Fruit fly (Drosophila melanogaster) whole organism, wandering third instar larva: Measurements from ENCODE around the gene Lk.
A peak's percentile ranks its signal among the peaks of the same experiment; 100 is the strongest.

Experiments used
- CG32264 ChIP-seq: fragments of 200-800 bp; sonication (Bioruptor generic); optimal IDR thresholded peaks from 2 replicates; lab custom pipeline; 2016; ENCODE audit warnings: missing biosample characterization, missing genetic modification characterization
- CG9705 ChIP-seq: fragments of 200-800 bp; sonication (Bioruptor generic); optimal IDR thresholded peaks from 2 replicates; lab custom pipeline; 2018; ENCODE audit warnings: missing biosample characterization, mild to moderate bottlenecking, missing genetic modification characterization
- CrebA ChIP-seq: fragments of 200-800 bp; sonication (Bioruptor generic); optimal IDR thresholded peaks from 2 replicates; lab custom pipeline; 2016; ENCODE audit warnings: missing biosample characterization, mild to moderate bottlenecking, missing genetic modification characterization, borderline replicate concordance
- Dfd ChIP-seq: fragments of >200 bp; optimal IDR thresholded peaks from 2 replicates; lab custom pipeline; 2017; ENCODE audit warnings: missing biosample characterization, missing genetic modification characterization
- Dif ChIP-seq: fragments of 200-275, 200-300 bp; sonication (Bioruptor generic); optimal IDR thresholded peaks from 2 replicates; lab custom pipeline; 2018; ENCODE audit warnings: missing biosample characterization, missing genetic modification characterization; ENCODE audit not compliant: partially characterized antibody
- GATAd ChIP-seq: sonication (Bioruptor generic); optimal IDR thresholded peaks from 2 replicates; lab custom pipeline; 2016; ENCODE audit warnings: missing biosample characterization, missing genetic modification characterization
- HLH106 ChIP-seq: fragments of 200-800 bp; optimal IDR thresholded peaks from 3 replicates; lab custom pipeline; 2019; ENCODE audit warnings: missing biosample characterization, mild to moderate bottlenecking, missing genetic modification characterization, moderate library complexity
- Hr78 ChIP-seq: fragments of >200 bp; optimal IDR thresholded peaks from 2 replicates; lab custom pipeline; 2017; ENCODE audit warnings: missing biosample characterization, missing genetic modification characterization
- Hr83 ChIP-seq: fragments of 200-300 bp; sonication (Bioruptor generic); optimal IDR thresholded peaks from 2 replicates; lab custom pipeline; 2016; ENCODE audit warnings: missing biosample characterization, mild to moderate bottlenecking, missing genetic modification characterization, moderate library complexity; ENCODE audit not compliant: poor library complexity, severe bottlenecking
- Jra ChIP-seq: sonication (Bioruptor generic); optimal IDR thresholded peaks from 2 replicates; lab custom pipeline; 2016; ENCODE audit warnings: missing biosample characterization, missing genetic modification characterization
- Mio ChIP-seq: sonication (Bioruptor generic); optimal IDR thresholded peaks from 2 replicates; lab custom pipeline; 2016; ENCODE audit warnings: missing biosample characterization, missing genetic modification characterization
- Myc ChIP-seq: fragments of >200 bp; optimal IDR thresholded peaks from 2 replicates; lab custom pipeline; 2017
- N ChIP-seq: fragments of >200 bp; optimal IDR thresholded peaks from 2 replicates; lab custom pipeline; 2018; ENCODE audit warnings: missing biosample characterization, missing external identifiers, missing genetic modification characterization
- OdsH ChIP-seq: fragments of 200-800 bp; sonication (Bioruptor generic); optimal IDR thresholded peaks from 2 replicates; lab custom pipeline; 2016; ENCODE audit warnings: missing biosample characterization, mild to moderate bottlenecking, missing genetic modification characterization
- Vsx2 ChIP-seq: fragments of 200-300, 225-300 bp; sonication (Bioruptor generic); optimal IDR thresholded peaks from 2 replicates; lab custom pipeline; 2018; ENCODE audit warnings: missing biosample characterization, missing genetic modification characterization; ENCODE audit not compliant: partially characterized antibody
- br ChIP-seq: fragments of 200-800 bp; sonication (Bioruptor generic); optimal IDR thresholded peaks from 2 replicates; lab custom pipeline; 2016; ENCODE audit warnings: missing biosample characterization, missing genetic modification characterization
- brk ChIP-seq: fragments of 200-800 bp; sonication (Bioruptor generic); optimal IDR thresholded peaks from 2 replicates; lab custom pipeline; 2016; ENCODE audit warnings: missing biosample characterization, mild to moderate bottlenecking, missing genetic modification characterization
- dl ChIP-seq, 2 experiments: fragments of 175-275, 200-275 bp in 1 of 2; fragments of 200-275 bp in 1 of 2; sonication (Bioruptor generic); optimal IDR thresholded peaks; lab custom pipeline; 2018; ENCODE audit warnings: mild to moderate bottlenecking in 2 of 2, missing biosample characterization in 2 of 2, missing genetic modification characterization in 2 of 2, moderate library complexity in 2 of 2; ENCODE audit not compliant: partially characterized antibody in 2 of 2, insufficient read depth in 1 of 2
- dmrt93B ChIP-seq: fragments of 200-800 bp; sonication (Bioruptor generic); optimal IDR thresholded peaks from 2 replicates; lab custom pipeline; 2018; ENCODE audit warnings: missing biosample characterization, mild to moderate bottlenecking, missing genetic modification characterization
- dsf ChIP-seq: sonication (Bioruptor generic); optimal IDR thresholded peaks from 2 replicates; lab custom pipeline; 2016; ENCODE audit warnings: missing biosample characterization, missing genetic modification characterization, borderline replicate concordance
- foxo ChIP-seq, 2 experiments: fragments of 200-800 bp; sonication (Bioruptor generic); optimal IDR thresholded peaks; 2 replicates in 1 of 2; 3 replicates in 1 of 2; lab custom pipeline; 2016 to 2017; ENCODE audit warnings: missing biosample characterization in 2 of 2, missing genetic modification characterization in 2 of 2
- h ChIP-seq: fragments of 200-800 bp; sonication (Bioruptor generic); optimal IDR thresholded peaks from 3 replicates; lab custom pipeline; 2016; ENCODE audit warnings: missing biosample characterization, mild to moderate bottlenecking, missing genetic modification characterization
- jim ChIP-seq: fragments of 175-275, 200-325 bp; sonication (Bioruptor generic); optimal IDR thresholded peaks from 2 replicates; lab custom pipeline; 2016; ENCODE audit warnings: missing biosample characterization, mild to moderate bottlenecking, missing genetic modification characterization
- lola ChIP-seq: fragments of >200 bp; optimal IDR thresholded peaks from 2 replicates; lab custom pipeline; 2017; ENCODE audit warnings: missing biosample characterization, missing genetic modification characterization
- pan ChIP-seq: fragments of >200 bp; optimal IDR thresholded peaks from 2 replicates; lab custom pipeline; 2017
- rgr ChIP-seq: fragments of 200-800 bp; sonication (Bioruptor generic); optimal IDR thresholded peaks from 3 replicates; lab custom pipeline; 2016; ENCODE audit warnings: missing biosample characterization, mild to moderate bottlenecking, missing genetic modification characterization
- sage ChIP-seq: fragments of 200-800 bp; sonication (Bioruptor generic); optimal IDR thresholded peaks from 2 replicates; lab custom pipeline; 2016; ENCODE audit warnings: missing biosample characterization, mild to moderate bottlenecking, missing genetic modification characterization
- sv ChIP-seq: fragments of 200-800 bp; sonication (Bioruptor generic); optimal IDR thresholded peaks from 3 replicates; lab custom pipeline; 2016; ENCODE audit warnings: missing biosample characterization, missing genetic modification characterization
- tai ChIP-seq: sonication (Bioruptor generic); optimal IDR thresholded peaks from 2 replicates; lab custom pipeline; 2016; ENCODE audit warnings: missing biosample characterization, missing genetic modification characterization
- usp ChIP-seq: fragments of >200 bp; optimal IDR thresholded peaks from 2 replicates; lab custom pipeline; 2017; ENCODE audit warnings: missing biosample characterization, missing genetic modification characterization

Gene Lk

dm6 chr3L:14600570-14600969 lies 40.0 kb upstream of the Lk start:
- TF ChIP-seq tai (GFP tag; lab: Kevin White, UChicago) (no peak), pan (lab: Kevin White, UChicago) (no peak), brk (GFP tag; lab: Kevin White, UChicago) (no peak), CrebA (no peak), HLH106 (tag; lab: Kevin White, UChicago) (no peak), OdsH (GFP tag; lab: Kevin White, UChicago) (no peak)

- TF ChIP-seq Dif, result peak; percentile 41
- no peak for TF ChIP-seq dsf (GFP tag; lab: Kevin White, UChicago)
Observed at dm6 chr3L:14599503-14599902, 38.9 kb upstream of the Lk start, which contains the start of gene HGTX. Gene HGTX, minus strand, starts transcription at chr3L:14599540.

dm6 chr3L:14592166-14592565 lies 31.6 kb upstream of the Lk start:
- TF ChIP-seq br (GFP tag; lab: Kevin White, UChicago) (no peak), Vsx2 (GFP tag; lab: Kevin White, UChicago) (no peak), Dif (no peak), CG32264 (GFP tag; lab: Kevin White, UChicago) (no peak), dmrt93B (GFP tag; lab: Kevin White, UChicago) (no peak), CG9705 (GFP tag; lab: Kevin White, UChicago) (no peak), lola (GFP tag; lab: Kevin White, UChicago) (no peak), brk (GFP tag; lab: Kevin White, UChicago) (no peak)

dm6 chr3L:14590964-14591363 lies 30.4 kb upstream of the Lk start:
- TF ChIP-seq rgr (GFP tag; lab: Kevin White, UChicago), result no peak
- no peak for TF ChIP-seq pan (lab: Kevin White, UChicago)
- no peak for TF ChIP-seq foxo (GFP tag; optimal IDR thresholded peaks at IDR 0.05; lab: Kevin White, UChicago)
- TF ChIP-seq h (GFP tag; lab: Kevin White, UChicago), result no peak
- TF ChIP-seq CrebA, result no peak

dm6 chr3L:14583803-14584202 lies 23.2 kb upstream of the Lk start:
- TF ChIP-seq sv (GFP tag; lab: Kevin White, UChicago) (no peak), Hr78 (GFP tag; lab: Kevin White, UChicago) (no peak)

- no peak for TF ChIP-seq Dfd (GFP tag; lab: Kevin White, UChicago)
- TF ChIP-seq Dif, result no peak
- TF ChIP-seq jim (GFP tag; lab: Kevin White, UChicago), result no peak
- no peak for TF ChIP-seq Myc (lab: Kevin White, UChicago)
- no peak for TF ChIP-seq Hr83
- no peak for TF ChIP-seq GATAd (GFP tag; lab: Kevin White, UChicago)
- no peak for TF ChIP-seq pan (lab: Kevin White, UChicago)
- no peak for TF ChIP-seq usp
- no peak for TF ChIP-seq foxo (GFP tag; optimal IDR thresholded peaks at IDR 0.05; lab: Kevin White, UChicago)
- no peak for TF ChIP-seq dl (GFP tag; optimal IDR thresholded peaks at IDR 0.05; lab: Kevin White, UChicago; ENCODE audit: insufficient read depth in 1 of 2, partially characterized antibody in 2 of 2)
- no peak for TF ChIP-seq Mio
- TF ChIP-seq sage (GFP tag; lab: Kevin White, UChicago), result no peak
- no peak for TF ChIP-seq br (GFP tag; lab: Kevin White, UChicago)
- TF ChIP-seq N (GFP tag; lab: Kevin White, UChicago), result no peak
Observed at dm6 chr3L:14582736-14583135, 22.2 kb upstream of the Lk start.

- TF ChIP-seq Jra (GFP tag; lab: Kevin White, UChicago) (no peak), Mio (no peak), dsf (GFP tag; lab: Kevin White, UChicago) (no peak), dl (GFP tag; optimal IDR thresholded peaks at IDR 0.05; lab: Kevin White, UChicago; ENCODE audit: insufficient read depth in 1 of 2, partially characterized antibody in 2 of 2) (no peak)
Observed at dm6 chr3L:14580294-14580693, 19.7 kb upstream of the Lk start.
